Worm (Caenorhabditis elegans) whole organism, L4 larva: ENCODE results near the gene F28C10.3.

Source experiments
- F37D6.2 ChIP-seq: sonication (generic microtip); optimal IDR thresholded peaks from 2 replicates; lab custom pipeline; 2016; ENCODE audit warnings: mild to moderate bottlenecking, missing genetic modification characterization, missing compliant biosample characterization
- F44E2.7 ChIP-seq: fragments of 200-800 bp; sonication (Bioruptor generic); IDR thresholded peaks from 2 replicates; pipeline ENCODE4 v2.1.2; 2022; ENCODE audit warnings: missing genetic modification characterization, missing compliant biosample characterization
- F49E8.2 ChIP-seq: sonication (generic microtip); optimal IDR thresholded peaks from 2 replicates; lab custom pipeline; 2016; ENCODE audit warnings: missing compliant biosample characterization, mild to moderate bottlenecking, missing genetic modification characterization, borderline replicate concordance
- R02D3.7 ChIP-seq: fragments of 150-350 bp; sonication (generic microtip); optimal IDR thresholded peaks from 3 replicates; lab custom pipeline; 2014; ENCODE audit warnings: missing biosample characterization, missing genetic modification characterization
- Y5F2A.4 ChIP-seq: fragments of 200-800 bp; sonication (Bioruptor generic); optimal IDR thresholded peaks from 2 replicates; lab custom pipeline; 2018; ENCODE audit warnings: mild to moderate bottlenecking, missing genetic modification characterization, missing compliant biosample characterization
- aha-1 ChIP-seq: fragments of 150-350 bp; peaks from one replicate; lab custom pipeline; 2014; ENCODE audit warnings: missing biosample characterization, missing genetic modification characterization
- arid-1 ChIP-seq: fragments of 200-800 bp; sonication (Bioruptor generic); conservative IDR thresholded peaks from 2 replicates; pipeline ENCODE4 v1.3.6; 2022; ENCODE audit warnings: missing genetic modification reagents, missing genetic modification characterization, missing compliant biosample characterization
- ceh-32 ChIP-seq: sonication (generic microtip); optimal IDR thresholded peaks from 2 replicates; lab custom pipeline; 2016; ENCODE audit warnings: mild to moderate bottlenecking, missing genetic modification characterization, missing compliant biosample characterization; ENCODE audit not compliant: poor library complexity
- ceh-44 ChIP-seq: fragments of 200-800 bp; sonication (Bioruptor generic); IDR thresholded peaks from 2 replicates; pipeline ENCODE4 v1.3.6; 2022; ENCODE audit warnings: missing genetic modification reagents, missing genetic modification characterization, missing compliant biosample characterization
- ceh-62 ChIP-seq: sonication (generic microtip); optimal IDR thresholded peaks from 2 replicates; lab custom pipeline; 2017; ENCODE audit warnings: missing biosample characterization, missing genetic modification characterization
- ceh-82 ChIP-seq: sonication (generic microtip); optimal IDR thresholded peaks from 2 replicates; lab custom pipeline; 2017; ENCODE audit warnings: missing biosample characterization, missing genetic modification characterization
- ces-1 ChIP-seq: fragments of 150-350 bp; sonication (generic microtip); optimal IDR thresholded peaks from 4 replicates; lab custom pipeline; 2014; ENCODE audit warnings: missing biosample characterization, missing genetic modification reagents, missing genetic modification characterization
- cey-2 ChIP-seq: sonication (generic microtip); optimal IDR thresholded peaks from 3 replicates; lab custom pipeline; 2017; ENCODE audit warnings: missing genetic modification characterization, mild to moderate bottlenecking, missing compliant biosample characterization, antibody characterized with exemption, borderline replicate concordance; ENCODE audit not compliant: insufficient read depth
- ctbp-1 ChIP-seq: fragments of 200-800 bp; sonication (Bioruptor generic); IDR thresholded peaks from 2 replicates; pipeline ENCODE4 v1.3.6; 2022; ENCODE audit warnings: missing genetic modification reagents, missing genetic modification characterization, missing compliant biosample characterization
- daf-16 ChIP-seq, 3 experiments: sonication (generic microtip); optimal IDR thresholded peaks; 2 replicates each; lab custom pipeline; 2016 to 2017; ENCODE audit warnings: missing genetic modification characterization in 3 of 3, missing genetic modification reagents in 3 of 3, mild to moderate bottlenecking in 2 of 3, missing compliant biosample characterization in 2 of 3, missing biosample characterization in 1 of 3, moderate library complexity in 1 of 3
- daf-8 ChIP-seq: fragments of 200-800 bp; sonication (Bioruptor generic); IDR thresholded peaks from 2 replicates; pipeline ENCODE4 v1.3.6; 2022; ENCODE audit warnings: missing genetic modification characterization, missing compliant biosample characterization
- dmd-8 ChIP-seq: fragments of 200-800 bp; sonication (Bioruptor generic); IDR thresholded peaks from 2 replicates; pipeline ENCODE4 v1.3.6; 2022; ENCODE audit warnings: missing genetic modification characterization, missing compliant biosample characterization
- dmd-9 ChIP-seq: fragments of 200-800 bp; sonication (Bioruptor generic); IDR thresholded peaks from 2 replicates; pipeline ENCODE4 v1.3.6; 2022; ENCODE audit warnings: missing genetic modification reagents, missing genetic modification characterization, missing compliant biosample characterization
- dpl-1 ChIP-seq: fragments of 150-350 bp; optimal IDR thresholded peaks from 2 replicates; lab custom pipeline; 2014; ENCODE audit warnings: missing biosample characterization, missing genetic modification reagents, missing genetic modification characterization
- dve-1 ChIP-seq: sonication (generic microtip); optimal IDR thresholded peaks from 2 replicates; lab custom pipeline; 2017; ENCODE audit warnings: antibody characterized with exemption, mild to moderate bottlenecking, missing genetic modification characterization, missing compliant biosample characterization; ENCODE audit not compliant: insufficient read depth
- fos-1 ChIP-seq: fragments of 150-350 bp; optimal IDR thresholded peaks from 2 replicates; lab custom pipeline; 2014; ENCODE audit warnings: missing biosample characterization, missing genetic modification characterization
- gei-8 ChIP-seq: fragments of 200-800 bp; sonication (Bioruptor generic); optimal IDR thresholded peaks from 2 replicates; lab custom pipeline; 2018; ENCODE audit warnings: mild to moderate bottlenecking, missing genetic modification characterization, missing compliant biosample characterization
- hif-1 ChIP-seq, 2 experiments: sonication (generic microtip); optimal IDR thresholded peaks; 2 replicates each; lab custom pipeline; 2016 to 2017; ENCODE audit warnings: missing compliant biosample characterization in 2 of 2, missing genetic modification characterization in 2 of 2, missing genetic modification reagents in 2 of 2, missing genotype in 2 of 2, mild to moderate bottlenecking in 1 of 2
- hlh-30 ChIP-seq: sonication (generic microtip); optimal IDR thresholded peaks from 2 replicates; lab custom pipeline; 2017; ENCODE audit warnings: antibody characterized with exemption, mild to moderate bottlenecking, missing genetic modification characterization, missing compliant biosample characterization; ENCODE audit not compliant: insufficient read depth
- jun-1 ChIP-seq: fragments of 150-350 bp; optimal IDR thresholded peaks from 2 replicates; lab custom pipeline; 2014; ENCODE audit warnings: missing biosample characterization, missing genetic modification reagents, missing genetic modification characterization
- lim-7 ChIP-seq: fragments of 200-800 bp; sonication (Bioruptor generic); IDR thresholded peaks from 2 replicates; pipeline ENCODE4 v1.3.6; 2022; ENCODE audit warnings: missing genetic modification characterization, missing compliant biosample characterization
- lin-1 ChIP-seq: fragments of 200-800 bp; sonication (Bioruptor generic); IDR thresholded peaks from 2 replicates; pipeline ENCODE4 v1.3.6; 2022; ENCODE audit warnings: missing genetic modification reagents, missing genetic modification characterization, missing compliant biosample characterization
- lin-13 ChIP-seq: fragments of 150-350 bp; optimal IDR thresholded peaks from 2 replicates; lab custom pipeline; 2014; ENCODE audit warnings: missing biosample characterization, missing genetic modification reagents, missing genetic modification characterization
- lin-29 ChIP-seq: fragments of 200-800 bp; sonication (Bioruptor generic); IDR thresholded peaks from 2 replicates; pipeline ENCODE4 v1.3.6; 2022; ENCODE audit warnings: missing genetic modification reagents, missing genetic modification characterization, missing compliant biosample characterization
- lir-3 ChIP-seq: sonication (generic microtip); optimal IDR thresholded peaks from 2 replicates; lab custom pipeline; 2016; ENCODE audit warnings: mild to moderate bottlenecking, missing genetic modification characterization, missing compliant biosample characterization
- madf-5 ChIP-seq, 2 experiments: fragments of 200-800 bp; sonication (Bioruptor generic); IDR thresholded peaks; 2 replicates each; pipeline ENCODE4 v1.3.6; 2022; ENCODE audit warnings: missing compliant biosample characterization in 2 of 2, missing genetic modification characterization in 2 of 2
- mdt-29 ChIP-seq: fragments of 200-800 bp; sonication (Bioruptor generic); IDR thresholded peaks from 2 replicates; pipeline ENCODE4 v1.3.6; 2022; ENCODE audit warnings: missing genetic modification reagents, missing genetic modification characterization, missing compliant biosample characterization
- mes-2 ChIP-seq: sonication (generic microtip); optimal IDR thresholded peaks from 2 replicates; lab custom pipeline; 2016; ENCODE audit warnings: missing genotype, mild to moderate bottlenecking, missing genetic modification characterization, missing compliant biosample characterization; ENCODE audit not compliant: poor library complexity, severe bottlenecking
- mxl-2 ChIP-seq: fragments of 200-800 bp; sonication (Bioruptor generic); conservative IDR thresholded peaks from 2 replicates; pipeline ENCODE4 v1.3.6; 2022; ENCODE audit warnings: missing genetic modification reagents, missing genetic modification characterization, missing compliant biosample characterization
- nhr-102 ChIP-seq: sonication (generic microtip); optimal IDR thresholded peaks from 2 replicates; lab custom pipeline; 2016; ENCODE audit warnings: mild to moderate bottlenecking, missing genetic modification characterization, moderate library complexity, missing compliant biosample characterization
- nhr-41 ChIP-seq: fragments of 200-800 bp; sonication (Bioruptor generic); IDR thresholded peaks from 2 replicates; pipeline ENCODE4 v1.3.6; 2022; ENCODE audit warnings: missing genetic modification reagents, missing genetic modification characterization, missing compliant biosample characterization
- nhr-48 ChIP-seq: sonication (generic microtip); optimal IDR thresholded peaks from 2 replicates; lab custom pipeline; 2016; ENCODE audit warnings: mild to moderate bottlenecking, missing genetic modification characterization, missing compliant biosample characterization
- nhr-6 ChIP-seq: fragments of 150-350 bp; optimal IDR thresholded peaks from 2 replicates; lab custom pipeline; 2014; ENCODE audit warnings: missing biosample characterization, missing genetic modification characterization
- nhr-76 ChIP-seq: fragments of 150-350 bp; optimal IDR thresholded peaks from 2 replicates; lab custom pipeline; 2014; ENCODE audit warnings: missing biosample characterization, missing genetic modification characterization
- nhr-77 ChIP-seq: fragments of 150-350 bp; optimal IDR thresholded peaks from 2 replicates; lab custom pipeline; 2014; ENCODE audit warnings: missing biosample characterization, missing genetic modification characterization
- pha-4 ChIP-seq, 2 experiments: fragments of 150-350 bp in 1 of 2; fragments of 200-800 bp in 1 of 2; sonication (Bioruptor generic) in 1 of 2; IDR thresholded peaks in 1 of 2; optimal IDR thresholded peaks in 1 of 2; 2 replicates each; pipeline versions ENCODE4 v1.3.6 to Lab custom; 2014 to 2022; ENCODE audit warnings: missing genetic modification characterization in 2 of 2, missing genetic modification reagents in 2 of 2, missing biosample characterization in 1 of 2, missing compliant biosample characterization in 1 of 2
- php-3 ChIP-seq: fragments of 200-800 bp; sonication (Bioruptor generic); IDR thresholded peaks from 2 replicates; pipeline ENCODE4 v1.3.6; 2022; ENCODE audit warnings: missing genetic modification reagents, missing genetic modification characterization, missing compliant biosample characterization
- pqm-1 ChIP-seq: sonication (generic microtip); optimal IDR thresholded peaks from 2 replicates; lab custom pipeline; 2017; ENCODE audit warnings: missing biosample characterization, missing genetic modification characterization
- sdz-12 ChIP-seq: fragments of 200-800 bp; sonication (Bioruptor generic); optimal IDR thresholded peaks from 2 replicates; lab custom pipeline; 2018; ENCODE audit warnings: mild to moderate bottlenecking, missing genetic modification characterization, missing compliant biosample characterization
- skn-1 ChIP-seq: fragments of 150-350 bp; optimal IDR thresholded peaks from 2 replicates; lab custom pipeline; 2014; ENCODE audit warnings: missing biosample characterization, missing genetic modification characterization
- snpc-1.2 ChIP-seq: fragments of 200-800 bp; sonication (Bioruptor generic); IDR thresholded peaks from 2 replicates; pipeline ENCODE4 v1.3.6; 2022; ENCODE audit warnings: missing genetic modification reagents, missing genetic modification characterization, missing compliant biosample characterization
- tra-1 ChIP-seq: fragments of 200-800 bp; sonication (Bioruptor generic); IDR thresholded peaks from 2 replicates; pipeline ENCODE4 v1.3.6; 2022; ENCODE audit warnings: missing genetic modification reagents, missing genetic modification characterization, missing compliant biosample characterization
- zag-1 ChIP-seq: fragments of 150-350 bp; optimal IDR thresholded peaks from 2 replicates; lab custom pipeline; 2014; ENCODE audit warnings: missing biosample characterization, missing genetic modification characterization
- zfp-3 ChIP-seq: fragments of 200-800 bp; sonication (Bioruptor generic); conservative IDR thresholded peaks from 2 replicates; pipeline ENCODE4 v1.3.6; 2022; ENCODE audit warnings: missing genetic modification reagents, missing genetic modification characterization, missing compliant biosample characterization
- zip-11 ChIP-seq: fragments of 200-800 bp; sonication (Bioruptor generic); IDR thresholded peaks from 2 replicates; pipeline ENCODE4 v1.3.6; 2022; ENCODE audit warnings: missing genetic modification characterization, missing compliant biosample characterization
- ztf-11 ChIP-seq: fragments of 150-350 bp; optimal IDR thresholded peaks from 2 replicates; lab custom pipeline; 2014; ENCODE audit warnings: missing biosample characterization, missing genetic modification characterization

The F28C10.3 gene

ce11 chrX:553420-553819 is 17.8 kb upstream of the F28C10.3 start:
- TF ChIP-seq madf-5 (GFP tag; IDR thresholded peaks at IDR 0.05; lab: Robert Waterston, UW), result no peak
- TF ChIP-seq nhr-77, result peak; percentile 39
- TF ChIP-seq lim-7, result no peak
- no peak for TF ChIP-seq R02D3.7 (tag; lab: Kevin White, UChicago)
- no peak for TF ChIP-seq daf-16 (GFP tag; optimal IDR thresholded peaks at IDR 0.05; lab: Kevin White, UChicago)
- peak; percentile 66 for TF ChIP-seq daf-16 (tag; optimal IDR thresholded peaks at IDR 0.05; lab: Kevin White, UChicago)
- TF ChIP-seq daf-8 (GFP tag; lab: Robert Waterston, UW), result no peak
- no peak for TF ChIP-seq ctbp-1 (GFP tag; lab: Robert Waterston, UW)
- TF ChIP-seq lin-13 (GFP tag; lab: Kevin White, UChicago), result no peak
- TF ChIP-seq ztf-11 (tag; lab: Kevin White, UChicago), result no peak
- no peak for TF ChIP-seq arid-1 (GFP tag; lab: Robert Waterston, UW)
- no peak for TF ChIP-seq ceh-44 (GFP tag; lab: Robert Waterston, UW)
- TF ChIP-seq pqm-1 (tag; lab: Kevin White, UChicago), result peak; percentile 96
- no peak for TF ChIP-seq pha-4 (GFP tag; IDR thresholded peaks at IDR 0.05; lab: Robert Waterston, UW)
- no peak for TF ChIP-seq pha-4 (tag; optimal IDR thresholded peaks at IDR 0.05; lab: Kevin White, UChicago)
- no peak for TF ChIP-seq fos-1 (tag; lab: Kevin White, UChicago)
- TF ChIP-seq zip-11, result no peak
- no peak for TF ChIP-seq ces-1 (GFP tag; lab: Kevin White, UChicago)
- TF ChIP-seq skn-1 (tag; lab: Kevin White, UChicago), result no peak
- no peak for TF ChIP-seq lin-29 (GFP tag; lab: Robert Waterston, UW)
- TF ChIP-seq snpc-1.2, result no peak
- no peak for TF ChIP-seq nhr-48 (tag; lab: Kevin White, UChicago)
- no peak for TF ChIP-seq nhr-6 (tag; lab: Kevin White, UChicago)
- TF ChIP-seq dmd-8, result no peak
- no peak for TF ChIP-seq dmd-9 (GFP tag; lab: Robert Waterston, UW)
- no peak for TF ChIP-seq mdt-29
- no peak for TF ChIP-seq nhr-102 (tag; lab: Kevin White, UChicago)
- TF ChIP-seq gei-8 (GFP tag; lab: Kevin White, UChicago), result no peak
- no peak for TF ChIP-seq lin-1 (GFP tag; lab: Robert Waterston, UW)
- TF ChIP-seq nhr-76 (tag; lab: Kevin White, UChicago), result no peak
- TF ChIP-seq ceh-32 (tag; lab: Kevin White, UChicago), result no peak
- no peak for TF ChIP-seq jun-1 (tag; lab: Kevin White, UChicago)
- no peak for TF ChIP-seq sdz-12 (GFP tag; lab: Kevin White, UChicago)
- TF ChIP-seq ceh-82, result no peak
- no peak for TF ChIP-seq Y5F2A.4 (GFP tag; lab: Kevin White, UChicago)
- no peak for TF ChIP-seq php-3 (GFP tag; lab: Robert Waterston, UW)
- TF ChIP-seq F37D6.2 (tag; lab: Kevin White, UChicago), result no peak
- TF ChIP-seq zfp-3 (GFP tag; lab: Robert Waterston, UW), result no peak
- TF ChIP-seq hlh-30 (tag; lab: Kevin White, UChicago), result no peak
- no peak for TF ChIP-seq cey-2
- no peak for TF ChIP-seq ceh-62 (tag; lab: Kevin White, UChicago)
- TF ChIP-seq dve-1 (tag; lab: Kevin White, UChicago), result peak; percentile 63
- no peak for TF ChIP-seq lir-3 (tag; lab: Kevin White, UChicago)
- no peak for TF ChIP-seq zag-1 (tag; lab: Kevin White, UChicago)
- peak; percentile 2 for TF ChIP-seq mes-2
- TF ChIP-seq F49E8.2 (tag; lab: Kevin White, UChicago), result no peak
- TF ChIP-seq dpl-1 (GFP tag; lab: Kevin White, UChicago), result no peak
- 0 out of 2 replicates have a peak, but pooled peaks have one; percentile 34 for TF ChIP-seq tra-1 (GFP tag; lab: Robert Waterston, UW)
- TF ChIP-seq mxl-2 (GFP tag; lab: Robert Waterston, UW), result no peak
- TF ChIP-seq nhr-41 (GFP tag; lab: Robert Waterston, UW), result no peak
- TF ChIP-seq hif-1 (tag; optimal IDR thresholded peaks at IDR 0.05; lab: Kevin White, UChicago), result no peak
- TF ChIP-seq aha-1 (tag; lab: Kevin White, UChicago), result no peak
- TF ChIP-seq F44E2.7 (GFP tag; lab: Robert Waterston, UW), result no peak
